Fruit fly (Drosophila melanogaster) whole organism, embryonic: ENCODE data around the gene nanos.

ENCODE experiments used
- CG1024 ChIP-seq: fragments of 200-800 bp; sonication (Bioruptor generic); IDR thresholded peaks from 2 replicates; pipeline ENCODE4 v1.3.6; 2022; ENCODE audit warnings: missing biosample characterization, missing genetic modification characterization
- CG10274 ChIP-seq: fragments of 200-800 bp; sonication (Bioruptor generic); optimal IDR thresholded peaks from 3 replicates; lab custom pipeline; 2017; ENCODE audit warnings: missing biosample characterization, mild to moderate bottlenecking, missing genetic modification characterization
- CG10543 ChIP-seq: fragments of 200-800 bp; sonication (Bioruptor generic); optimal IDR thresholded peaks from 3 replicates; lab custom pipeline; 2017; ENCODE audit warnings: missing biosample characterization, mild to moderate bottlenecking, missing genetic modification characterization, moderate library complexity
- CG11093 ChIP-seq: fragments of 200-800 bp; sonication (Bioruptor generic); IDR thresholded peaks from 3 replicates; pipeline ENCODE4 v1.3.6; 2022; ENCODE audit warnings: missing biosample characterization, missing genetic modification characterization
- CG11560 ChIP-seq: fragments of 200-800 bp; sonication (Bioruptor generic); IDR thresholded peaks from 3 replicates; pipeline ENCODE4 v1.3.6; 2022; ENCODE audit warnings: missing biosample characterization, missing genetic modification characterization
- CG11696 ChIP-seq: fragments of 200-800 bp; sonication (Bioruptor generic); IDR thresholded peaks from 2 replicates; pipeline ENCODE4 v1.3.6; 2022; ENCODE audit warnings: missing biosample characterization, missing genetic modification characterization
- CG12744 ChIP-seq: fragments of 200-800 bp; sonication (Bioruptor generic); optimal IDR thresholded peaks from 2 replicates; lab custom pipeline; 2016; ENCODE audit warnings: missing biosample characterization, missing genetic modification characterization
- CG13123 ChIP-seq: fragments of 200-800 bp; sonication (Bioruptor generic); optimal IDR thresholded peaks from 2 replicates; lab custom pipeline; 2016; ENCODE audit warnings: missing biosample characterization, missing genetic modification characterization
- CG15696 ChIP-seq: fragments of 200-800 bp; sonication (Bioruptor generic); optimal IDR thresholded peaks from 2 replicates; lab custom pipeline; 2019; ENCODE audit warnings: missing biosample characterization, mild to moderate bottlenecking, missing genetic modification characterization, moderate library complexity
- CG17385 ChIP-seq: fragments of 200-800 bp; sonication (Bioruptor generic); optimal IDR thresholded peaks from 3 replicates; lab custom pipeline; 2018; ENCODE audit warnings: missing biosample characterization, mild to moderate bottlenecking, missing genetic modification characterization
- CG17612 ChIP-seq: fragments of 200-800 bp; sonication (Bioruptor generic); IDR thresholded peaks from 2 replicates; pipeline ENCODE4 v1.3.6; 2022; ENCODE audit warnings: missing biosample characterization, missing genetic modification characterization
- CG17802 ChIP-seq: fragments of 200-800 bp; sonication (Bioruptor generic); optimal IDR thresholded peaks from 2 replicates; lab custom pipeline; 2018; ENCODE audit warnings: missing biosample characterization, mild to moderate bottlenecking, missing genetic modification characterization, moderate library complexity
- CG2120 ChIP-seq: fragments of 200-800 bp; sonication (Bioruptor generic); optimal IDR thresholded peaks from 3 replicates; lab custom pipeline; 2016; ENCODE audit warnings: missing biosample characterization, missing genetic modification characterization
- CG32767 ChIP-seq: fragments of 200-800 bp; sonication (Bioruptor generic); IDR thresholded peaks from 2 replicates; pipeline ENCODE4 v1.3.6; 2022; ENCODE audit warnings: missing biosample characterization, missing genetic modification characterization
- CG3838 ChIP-seq: fragments of 200-800 bp; sonication (Bioruptor generic); optimal IDR thresholded peaks from 3 replicates; lab custom pipeline; 2016; ENCODE audit warnings: missing biosample characterization, missing genetic modification characterization
- CG3847 ChIP-seq: fragments of 200-800 bp; sonication (Bioruptor generic); IDR thresholded peaks from 2 replicates; pipeline ENCODE4 v1.3.6; 2022; ENCODE audit warnings: missing biosample characterization, missing genetic modification characterization
- CG4617 ChIP-seq: fragments of 200-800 bp; sonication (Bioruptor generic); optimal IDR thresholded peaks from 3 replicates; lab custom pipeline; 2016; ENCODE audit warnings: missing biosample characterization, missing genetic modification characterization, borderline replicate concordance
- CG4707 ChIP-seq: fragments of 200-800 bp; sonication (Bioruptor generic); optimal IDR thresholded peaks from 2 replicates; lab custom pipeline; 2018; ENCODE audit warnings: missing biosample characterization, mild to moderate bottlenecking, missing genetic modification characterization, moderate library complexity
- CG7839 ChIP-seq: fragments of 200-800 bp; sonication (Bioruptor generic); optimal IDR thresholded peaks from 3 replicates; lab custom pipeline; 2018; ENCODE audit warnings: missing biosample characterization, mild to moderate bottlenecking, missing genetic modification characterization, moderate library complexity
- CG7987 ChIP-seq: fragments of 200-800 bp; sonication (Bioruptor generic); optimal IDR thresholded peaks from 2 replicates; lab custom pipeline; 2018; ENCODE audit warnings: missing biosample characterization, mild to moderate bottlenecking, missing genetic modification characterization, moderate library complexity
- CG9817 ChIP-seq: fragments of 200-800 bp; sonication (Bioruptor generic); optimal IDR thresholded peaks from 2 replicates; lab custom pipeline; 2018; ENCODE audit warnings: missing biosample characterization, mild to moderate bottlenecking, missing genetic modification characterization, moderate library complexity
- CoRest ChIP-seq: fragments of 200-800 bp; sonication (Bioruptor generic); optimal IDR thresholded peaks from 3 replicates; lab custom pipeline; 2018; ENCODE audit warnings: missing biosample characterization, mild to moderate bottlenecking, missing genetic modification characterization, moderate library complexity
- D19A ChIP-seq: fragments of 200-800 bp; optimal IDR thresholded peaks from 3 replicates; lab custom pipeline; 2019; ENCODE audit warnings: missing biosample characterization, mild to moderate bottlenecking, missing genetic modification characterization, moderate library complexity
- ERR ChIP-seq: fragments of 200-800 bp; sonication (Bioruptor generic); optimal IDR thresholded peaks from 2 replicates; lab custom pipeline; 2016; ENCODE audit warnings: missing biosample characterization, missing genetic modification characterization
- Ets65A ChIP-seq: fragments of 200-800 bp; sonication (Bioruptor generic); peaks from one replicate; lab custom pipeline; 2016; ENCODE audit warnings: missing biosample characterization, missing genetic modification characterization
- HLH4C ChIP-seq: fragments of 200-800 bp; sonication (Bioruptor generic); IDR thresholded peaks from 3 replicates; pipeline ENCODE4 v1.3.6; 2022; ENCODE audit warnings: missing biosample characterization, missing genetic modification characterization; ENCODE audit not compliant: partially characterized antibody
- Hsf ChIP-seq: fragments of 200-800 bp; sonication (Bioruptor generic); optimal IDR thresholded peaks from 3 replicates; lab custom pipeline; 2016; ENCODE audit warnings: missing biosample characterization, missing genetic modification characterization
- MESR4 ChIP-seq: fragments of 200-800 bp; sonication (Bioruptor generic); optimal IDR thresholded peaks from 2 replicates; lab custom pipeline; 2018; ENCODE audit warnings: missing biosample characterization, mild to moderate bottlenecking, missing genetic modification characterization, moderate library complexity
- Nf-YC ChIP-seq: fragments of 200-800 bp; optimal IDR thresholded peaks from 3 replicates; lab custom pipeline; 2019; ENCODE audit warnings: missing biosample characterization, mild to moderate bottlenecking, missing genetic modification characterization, moderate library complexity
- Ravus ChIP-seq: fragments of 200-800 bp; sonication (Bioruptor generic); IDR thresholded peaks from 2 replicates; pipeline ENCODE4 v1.3.6; 2022; ENCODE audit warnings: missing biosample characterization, missing genetic modification characterization
- Rfx ChIP-seq: fragments of 200-800 bp; sonication (Bioruptor generic); IDR thresholded peaks from 2 replicates; pipeline ENCODE4 v1.3.6; 2022; ENCODE audit warnings: missing biosample characterization, missing genetic modification characterization
- YL-1 ChIP-seq: fragments of 200-800 bp; sonication (Bioruptor generic); optimal IDR thresholded peaks from 3 replicates; lab custom pipeline; 2017; ENCODE audit warnings: missing biosample characterization, mild to moderate bottlenecking, missing genetic modification characterization
- dimm ChIP-seq: fragments of 200-800 bp; sonication (Bioruptor generic); IDR thresholded peaks from 2 replicates; pipeline ENCODE4 v1.3.6; 2022; ENCODE audit warnings: missing biosample characterization, missing genetic modification characterization
- dmrt99B ChIP-seq: fragments of 200-800 bp; sonication (Bioruptor generic); optimal IDR thresholded peaks from 2 replicates; lab custom pipeline; 2018; ENCODE audit warnings: missing biosample characterization, mild to moderate bottlenecking, missing genetic modification characterization, moderate library complexity
- dpn ChIP-seq, 2 experiments: fragments of 200-800 bp; sonication (Bioruptor generic); optimal IDR thresholded peaks; 3 replicates each; lab custom pipeline; 2016; ENCODE audit warnings: missing biosample characterization in 2 of 2, missing genetic modification characterization in 2 of 2
- en ChIP-seq: fragments of 200-800 bp; sonication (Bioruptor generic); optimal IDR thresholded peaks from 2 replicates; lab custom pipeline; 2016; ENCODE audit warnings: missing biosample characterization, missing genetic modification characterization
- h ChIP-seq: fragments of >200 bp; optimal IDR thresholded peaks from 2 replicates; lab custom pipeline; 2017
- hkb ChIP-seq, 2 experiments: fragments of 200-800 bp in 1 of 2; fragments of >200 bp in 1 of 2; sonication (Bioruptor generic) in 1 of 2; IDR thresholded peaks in 1 of 2; optimal IDR thresholded peaks in 1 of 2; 2 replicates each; pipeline versions ENCODE4 v1.3.6 to Lab custom; 2017 to 2022; ENCODE audit warnings: missing biosample characterization in 1 of 2, missing genetic modification characterization in 1 of 2
- jing ChIP-seq: fragments of 200-800 bp; sonication (Bioruptor generic); optimal IDR thresholded peaks from 2 replicates; lab custom pipeline; 2018; ENCODE audit warnings: missing biosample characterization, mild to moderate bottlenecking, missing genetic modification characterization
- nom ChIP-seq: fragments of 200-800 bp; sonication (Bioruptor generic); optimal IDR thresholded peaks from 2 replicates; lab custom pipeline; 2017; ENCODE audit warnings: missing biosample characterization, missing genetic modification characterization, mild to moderate bottlenecking, moderate library complexity, missing genetic modification reagents
- odd ChIP-seq: fragments of 200-800 bp; sonication (Bioruptor generic); optimal IDR thresholded peaks from 2 replicates; lab custom pipeline; 2017; ENCODE audit warnings: missing biosample characterization, mild to moderate bottlenecking, missing genetic modification characterization
- org-1 ChIP-seq: fragments of 200-800 bp; sonication (Bioruptor generic); optimal IDR thresholded peaks from 2 replicates; lab custom pipeline; 2017; ENCODE audit warnings: missing biosample characterization, missing genetic modification characterization
- phol ChIP-seq: fragments of 200-800 bp; sonication (Bioruptor generic); optimal IDR thresholded peaks from 3 replicates; lab custom pipeline; 2018; ENCODE audit warnings: missing biosample characterization, mild to moderate bottlenecking, missing genetic modification characterization, moderate library complexity
- row ChIP-seq: fragments of 200-800 bp; sonication (Bioruptor generic); IDR thresholded peaks from 3 replicates; pipeline ENCODE4 v1.3.6; 2022; ENCODE audit warnings: missing biosample characterization, missing genetic modification characterization
- scrt ChIP-seq: fragments of 200-800 bp; sonication (Bioruptor generic); optimal IDR thresholded peaks from 2 replicates; lab custom pipeline; 2018; ENCODE audit warnings: missing biosample characterization, mild to moderate bottlenecking, missing genetic modification characterization, moderate library complexity
- sd ChIP-seq: fragments of 200-800 bp; sonication (Bioruptor generic); optimal IDR thresholded peaks from 3 replicates; lab custom pipeline; 2018; ENCODE audit warnings: missing biosample characterization, mild to moderate bottlenecking, missing genetic modification characterization, moderate library complexity
- sisA ChIP-seq: fragments of 200-800 bp; sonication (Bioruptor generic); IDR thresholded peaks from 2 replicates; pipeline ENCODE4 v1.3.6; 2022; ENCODE audit warnings: missing biosample characterization, missing genetic modification characterization
- slbo ChIP-seq: fragments of 200-800 bp; sonication (Bioruptor generic); IDR thresholded peaks from 2 replicates; pipeline ENCODE4 v1.3.6; 2022; ENCODE audit warnings: missing biosample characterization, missing genetic modification characterization
- slp2 ChIP-seq: fragments of 200-800 bp; sonication (Bioruptor generic); optimal IDR thresholded peaks from 2 replicates; lab custom pipeline; 2016; ENCODE audit warnings: missing biosample characterization, missing genetic modification characterization
- sna ChIP-seq: fragments of 200-800 bp; sonication (Bioruptor generic); IDR thresholded peaks from 2 replicates; pipeline ENCODE4 v1.3.6; 2022; ENCODE audit warnings: missing biosample characterization, missing genetic modification characterization; ENCODE audit not compliant: partially characterized antibody
- vvl ChIP-seq: fragments of 200-800 bp; sonication (Bioruptor generic); IDR thresholded peaks from 2 replicates; pipeline ENCODE4 v1.3.6; 2022; ENCODE audit warnings: missing biosample characterization, missing genetic modification characterization
- wdn ChIP-seq: fragments of 200-800 bp; sonication (Bioruptor generic); IDR thresholded peaks from 2 replicates; pipeline ENCODE4 v1.3.6; 2022; ENCODE audit warnings: missing biosample characterization, missing genetic modification characterization

Gene nanos

DNA sequence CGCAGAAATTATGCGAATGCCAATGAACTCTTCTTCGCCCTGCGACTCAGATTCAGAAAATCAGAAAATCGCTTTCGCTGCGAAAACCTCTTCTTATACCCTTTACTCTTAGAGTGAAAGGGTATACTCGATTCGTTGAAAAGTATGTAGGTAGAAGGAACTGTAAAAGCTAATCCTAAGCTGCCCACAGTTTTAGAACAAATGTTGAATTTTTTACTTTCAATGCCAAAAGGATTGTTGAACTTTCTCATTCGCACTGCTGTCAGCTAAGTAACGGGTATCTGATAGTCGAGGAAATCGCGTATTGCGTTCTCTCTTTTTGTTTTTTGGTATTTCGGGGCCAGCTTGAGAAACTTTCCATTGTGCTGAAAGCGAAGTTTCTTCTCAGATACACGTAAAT, 43.2 kb upstream of the nanos start (continued):
- TF ChIP-seq CG17385 (peak; percentile 23), dimm (GFP tag; lab: Robert Waterston, UW) (no peak), sd (tag; lab: Kevin White, UChicago) (no peak), CG3847 (GFP tag; lab: Robert Waterston, UW) (no peak), ERR (no peak), CG3838 (GFP tag; lab: Kevin White, UChicago) (no peak), CG11093 (0 out of 3 replicates have a peak, but pooled peaks have one; percentile 28), sna (GFP tag; lab: Robert Waterston, UW) (peak; percentile 43; the same call in 1 of the 2 replicates), CG17612 (GFP tag; lab: Robert Waterston, UW) (no peak), CG15696 (tag; lab: Kevin White, UChicago) (no peak), nom (no peak), h (lab: Kevin White, UChicago) (no peak), Rfx (GFP tag; lab: Robert Waterston, UW) (peak; percentile 34; the same call in 1 of the 2 replicates), CoRest (tag; lab: Kevin White, UChicago) (peak; percentile 12), slp2 (peak; percentile 29), org-1 (no peak), D19A (tag; lab: Kevin White, UChicago) (peak; percentile 7), CG2120 (GFP tag; lab: Kevin White, UChicago) (no peak), CG12744 (no peak), phol (tag; lab: Kevin White, UChicago) (peak; percentile 54), CG10274 (no peak), dmrt99B (tag; lab: Kevin White, UChicago) (peak; percentile 57), Hsf (GFP tag; lab: Kevin White, UChicago) (peak; percentile 40), CG7839 (peak; percentile 54), jing (GFP tag; lab: Kevin White, UChicago) (peak; percentile 9), Ets65A (GFP tag; lab: Kevin White, UChicago) (peak; percentile 88), hkb (optimal IDR thresholded peaks at IDR 0.05; lab: Kevin White, UChicago) (no peak), hkb (GFP tag; IDR thresholded peaks at IDR 0.05; lab: Robert Waterston, UW) (no peak), HLH4C (GFP tag; lab: Robert Waterston, UW) (peak; percentile 66), CG13123 (GFP tag; lab: Kevin White, UChicago) (no peak), CG11560 (tag; lab: Robert Waterston, UW) (no peak), scrt (no peak), YL-1 (GFP tag; lab: Kevin White, UChicago) (no peak), Nf-YC (no peak), sisA (GFP tag; lab: Robert Waterston, UW) (no peak), MESR4 (no peak), en (no peak), CG1024 (GFP tag; lab: Robert Waterston, UW) (no peak), dpn (GFP tag; optimal IDR thresholded peaks at IDR 0.05; lab: Kevin White, UChicago) (peak in 1 of 2 experiments; percentile 49), slbo (GFP tag; lab: Robert Waterston, UW) (no peak), vvl (GFP tag; lab: Robert Waterston, UW) (peak; percentile 51; the same call in 1 of the 2 replicates), CG9817 (tag; lab: Kevin White, UChicago) (no peak)

DNA sequence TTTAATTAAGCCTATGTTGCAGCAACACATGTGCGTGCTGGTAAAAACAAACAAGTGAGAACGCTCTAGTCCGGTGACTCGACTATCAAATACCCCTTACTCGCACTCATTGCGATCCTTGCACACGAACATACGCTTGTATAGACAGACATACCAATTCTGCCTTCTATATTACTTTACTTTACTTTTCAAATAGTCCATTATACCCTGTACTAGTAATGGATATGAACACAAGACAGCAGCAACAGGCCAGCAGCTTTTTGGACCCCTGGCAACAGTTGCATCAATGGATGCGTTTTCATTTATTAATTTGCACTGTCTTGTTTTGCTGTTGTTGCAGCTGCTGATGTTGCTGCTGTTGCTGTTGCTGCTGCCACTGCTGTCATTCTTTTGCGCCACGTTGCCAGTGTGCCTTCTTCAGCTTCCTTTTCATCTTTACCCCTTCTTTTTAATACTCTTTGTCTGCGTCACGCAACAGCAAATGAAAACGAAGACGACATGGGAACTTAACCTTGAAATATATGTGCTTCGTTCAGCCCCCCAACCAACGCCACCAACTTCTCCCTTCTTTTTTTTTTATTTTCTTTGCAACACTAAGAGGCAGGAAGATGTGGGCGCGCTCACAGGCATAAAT, 38.4 kb upstream of the nanos start:
- no peak for TF ChIP-seq CG4707 (GFP tag; lab: Kevin White, UChicago)
- TF ChIP-seq CG32767 (GFP tag; lab: Robert Waterston, UW): no peak
- no peak for TF ChIP-seq CG11696
- no peak for TF ChIP-seq wdn (GFP tag; lab: Robert Waterston, UW)
- no peak for TF ChIP-seq CG10543 (GFP tag; lab: Kevin White, UChicago)
- TF ChIP-seq CG4617 (GFP tag; lab: Kevin White, UChicago): no peak
- no peak for TF ChIP-seq CG17802
- no peak for TF ChIP-seq Ravus (GFP tag; lab: Robert Waterston, UW)
- TF ChIP-seq row: peak; percentile 62
- no peak for TF ChIP-seq odd (GFP tag; lab: Kevin White, UChicago)
- no peak for TF ChIP-seq hkb (optimal IDR thresholded peaks at IDR 0.05; lab: Kevin White, UChicago)
- TF ChIP-seq hkb (GFP tag; IDR thresholded peaks at IDR 0.05; lab: Robert Waterston, UW): peak; percentile 42; the same call in 1 of the 2 replicates
- no peak for TF ChIP-seq CG7987
